Worm (Caenorhabditis elegans) whole organism, L3 larva: ENCODE measurements around the gene ufbp-1.

Source experiments
- ZK546.5 ChIP-seq: sonication (generic microtip); optimal IDR thresholded peaks from 2 replicates; lab custom pipeline; 2017; ENCODE audit warnings: missing biosample characterization, missing genetic modification characterization
- lsy-12 ChIP-seq: sonication (generic microtip); optimal IDR thresholded peaks from 2 replicates; lab custom pipeline; 2016; ENCODE audit warnings: mild to moderate bottlenecking, missing genetic modification characterization, missing compliant biosample characterization
- nhr-11 ChIP-seq: fragments of 150-350 bp; optimal IDR thresholded peaks from 2 replicates; lab custom pipeline; 2014; ENCODE audit warnings: missing biosample characterization, missing genetic modification characterization
- nhr-28 ChIP-seq: fragments of 150-350 bp; optimal IDR thresholded peaks from 2 replicates; lab custom pipeline; 2014; ENCODE audit warnings: missing biosample characterization, missing genetic modification characterization
- nhr-76 ChIP-seq: fragments of 150-350 bp; sonication (generic microtip); optimal IDR thresholded peaks from 5 replicates; lab custom pipeline; 2014; ENCODE audit warnings: missing biosample characterization, missing genetic modification characterization
- sea-2 ChIP-seq: fragments of 150-350 bp; sonication (generic microtip); optimal IDR thresholded peaks from 4 replicates; lab custom pipeline; 2014; ENCODE audit warnings: missing biosample characterization, missing genetic modification reagents, missing genetic modification characterization
- snpc-4 ChIP-seq: fragments of 150-350 bp; optimal IDR thresholded peaks from 2 replicates; lab custom pipeline; 2014; ENCODE audit warnings: missing biosample characterization, missing genetic modification characterization
- unc-39 ChIP-seq: sonication (generic microtip); optimal IDR thresholded peaks from 4 replicates; lab custom pipeline; 2017; ENCODE audit warnings: missing biosample characterization, missing genetic modification characterization
- unc-62 ChIP-seq: fragments of 150-350 bp; sonication (generic microtip); optimal IDR thresholded peaks from 4 replicates; lab custom pipeline; 2014; ENCODE audit warnings: missing biosample characterization, missing genetic modification reagents, missing genetic modification characterization

- no peak for TF ChIP-seq snpc-4 (tag; lab: Kevin White, UChicago)
- TF ChIP-seq unc-39 = no peak
- no peak for TF ChIP-seq nhr-11 (tag; lab: Kevin White, UChicago)
- TF ChIP-seq ZK546.5 = no peak
- TF ChIP-seq sea-2 = no peak
- TF ChIP-seq lsy-12 (tag; lab: Kevin White, UChicago) = no peak
- TF ChIP-seq nhr-28 (tag; lab: Kevin White, UChicago) = no peak
- no peak for TF ChIP-seq unc-62
- no peak for TF ChIP-seq nhr-76 (tag; lab: Kevin White, UChicago)
Measured at ce11 chrIII:8444433-8445090, 1.2 kb upstream of the ufbp-1 start.
